Worm (Caenorhabditis elegans) whole organism, young adult: ENCODE data around the gene F11A5.9.

Experiments used
- B0261.1 ChIP-seq: sonication (generic microtip); optimal IDR thresholded peaks from 2 replicates; lab custom pipeline; 2016; ENCODE audit warnings: mild to moderate bottlenecking, missing genetic modification characterization, moderate library complexity, missing compliant biosample characterization
- C17E4.6 ChIP-seq: fragments of 200-800 bp; sonication (Bioruptor generic); IDR thresholded peaks from 2 replicates; pipeline ENCODE4 v1.3.6; 2022; ENCODE audit warnings: missing genetic modification reagents, missing genetic modification characterization, missing compliant biosample characterization
- F52B5.7 ChIP-seq: sonication (generic microtip); optimal IDR thresholded peaks from 2 replicates; lab custom pipeline; 2016; ENCODE audit warnings: mild to moderate bottlenecking, missing genetic modification characterization, missing compliant biosample characterization
- F57A8.1 ChIP-seq: fragments of 200-800 bp; sonication (Bioruptor generic); optimal IDR thresholded peaks from 2 replicates; lab custom pipeline; 2018; ENCODE audit warnings: mild to moderate bottlenecking, missing genetic modification characterization, moderate library complexity, missing compliant biosample characterization
- athp-1 ChIP-seq: sonication (generic microtip); optimal IDR thresholded peaks from 2 replicates; lab custom pipeline; 2017; ENCODE audit warnings: mild to moderate bottlenecking, missing genetic modification characterization, missing compliant biosample characterization
- attf-5 ChIP-seq: fragments of 200-800 bp; sonication (Bioruptor generic); optimal IDR thresholded peaks from 2 replicates; lab custom pipeline; 2018; ENCODE audit warnings: mild to moderate bottlenecking, missing genetic modification characterization, missing compliant biosample characterization
- lin-54 ChIP-seq: fragments of 200-800 bp; sonication (Bioruptor generic); optimal IDR thresholded peaks from 2 replicates; lab custom pipeline; 2018; ENCODE audit warnings: mild to moderate bottlenecking, missing genetic modification characterization, missing compliant biosample characterization
- pha-4 ChIP-seq: fragments of 150-350 bp; sonication (generic microtip); optimal IDR thresholded peaks from 2 replicates; lab custom pipeline; 2014; ENCODE audit warnings: missing biosample characterization, missing genetic modification reagents, missing genetic modification characterization
- snpc-3.4 ChIP-seq: sonication (generic microtip); optimal IDR thresholded peaks from 2 replicates; lab custom pipeline; 2017; ENCODE audit warnings: missing genetic modification characterization, mild to moderate bottlenecking, missing compliant biosample characterization, antibody characterized with exemption, moderate library complexity, missing genotype, missing genetic modification reagents
- snpc-4 ChIP-seq, 5 experiments: fragments of 150-350 bp in 1 of 5; sonication (generic microtip) in 4 of 5; optimal IDR thresholded peaks; 2 replicates each; lab custom pipeline; 2014 to 2018; ENCODE audit warnings: missing genetic modification characterization in 5 of 5, missing biosample characterization in 3 of 5, antibody characterized with exemption in 2 of 5, mild to moderate bottlenecking in 2 of 5, missing compliant biosample characterization in 2 of 5, missing genotype in 2 of 5, moderate library complexity in 2 of 5, missing genetic modification reagents in 1 of 5
- ztf-18 ChIP-seq: sonication (generic microtip); optimal IDR thresholded peaks from 2 replicates; lab custom pipeline; 2016; ENCODE audit warnings: missing genotype, mild to moderate bottlenecking, missing genetic modification characterization, missing compliant biosample characterization

ce11 chrV:16249105-16249504 lies 34.4 kb downstream of the F11A5.9 start:
- no peak for TF ChIP-seq pha-4
- no peak for TF ChIP-seq ztf-18 (tag; lab: Kevin White, UChicago)
- TF ChIP-seq snpc-4 (GFP tag; optimal IDR thresholded peaks at IDR 0.05; lab: Kevin White, UChicago) = no peak
- TF ChIP-seq snpc-4 (tag; optimal IDR thresholded peaks at IDR 0.05; lab: Kevin White, UChicago) = no peak
- TF ChIP-seq lin-54 (GFP tag; lab: Kevin White, UChicago) = no peak
- no peak for TF ChIP-seq athp-1 (tag; lab: Kevin White, UChicago)
- TF ChIP-seq F57A8.1 (GFP tag; lab: Kevin White, UChicago) = no peak
- TF ChIP-seq F52B5.7 (tag; lab: Kevin White, UChicago) = no peak
- no peak for TF ChIP-seq C17E4.6
- no peak for TF ChIP-seq attf-5
- no peak for TF ChIP-seq snpc-3.4 (tag; lab: Kevin White, UChicago)
- no peak for TF ChIP-seq B0261.1
